Worm (Caenorhabditis elegans): Measurements from ENCODE around the gene evl-20.
"Not testable (repeated sequence)": the region's sequence is repeated elsewhere in the genome, so short reads cannot be mapped to it uniquely, and the experiment has no call there.

The evl-20 gene

DNA sequence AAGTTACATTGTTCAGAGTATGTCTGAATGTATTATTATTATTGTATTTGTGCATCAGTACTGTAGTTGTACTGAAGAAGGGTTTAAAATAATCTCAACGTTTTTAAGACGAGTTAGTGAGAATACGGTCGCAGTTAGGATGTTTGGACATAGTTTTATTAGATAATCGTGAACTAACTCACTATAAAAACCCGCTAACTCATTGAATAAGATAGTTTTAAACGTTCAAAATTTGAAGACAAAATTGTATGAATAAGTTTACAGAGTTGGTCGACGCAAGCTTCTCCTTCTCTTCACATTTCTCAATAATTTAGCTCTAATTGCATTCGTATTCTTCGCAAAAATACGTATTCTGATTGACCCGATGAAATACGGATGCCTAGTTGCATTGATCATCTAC lies 25.1 kb upstream of the evl-20 start:
- no peak for TF ChIP-seq W03F9.2 (tag; optimal IDR thresholded peaks at IDR 0.05)
- TF ChIP-seq him-1 (tag; optimal IDR thresholded peaks at IDR 0.05), result no peak
- no peak for TF ChIP-seq dao-5 (tag; optimal IDR thresholded peaks at IDR 0.05)

DNA sequence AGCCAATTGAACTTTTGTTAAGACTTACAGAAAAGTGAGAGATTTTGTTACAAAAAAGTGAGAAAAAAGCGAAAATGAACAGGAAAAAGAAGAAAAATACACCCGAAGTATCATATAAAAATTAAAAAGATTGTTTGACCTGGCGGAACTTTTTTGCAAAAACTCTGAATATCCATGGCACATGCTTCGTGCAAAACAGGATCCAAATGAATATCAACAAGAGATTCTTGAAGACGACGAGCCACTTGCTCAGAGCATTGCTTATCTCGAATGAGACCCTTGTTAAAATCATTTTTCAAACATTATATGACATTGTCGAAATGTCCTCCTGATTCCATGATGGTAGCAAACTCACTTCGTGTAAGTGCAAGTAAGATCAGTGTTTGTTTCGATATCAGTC lies 24.3 kb upstream of the evl-20 start, which contains the start of gene F14E5.8:
Gene F14E5.8 (plus strand): TSS at position 301 of the 400 bp plus-strand sequence.
- TF ChIP-seq W03F9.2, dao-5, him-1 (tag; optimal IDR thresholded peaks at IDR 0.05): not testable (repeated sequence)

DNA sequence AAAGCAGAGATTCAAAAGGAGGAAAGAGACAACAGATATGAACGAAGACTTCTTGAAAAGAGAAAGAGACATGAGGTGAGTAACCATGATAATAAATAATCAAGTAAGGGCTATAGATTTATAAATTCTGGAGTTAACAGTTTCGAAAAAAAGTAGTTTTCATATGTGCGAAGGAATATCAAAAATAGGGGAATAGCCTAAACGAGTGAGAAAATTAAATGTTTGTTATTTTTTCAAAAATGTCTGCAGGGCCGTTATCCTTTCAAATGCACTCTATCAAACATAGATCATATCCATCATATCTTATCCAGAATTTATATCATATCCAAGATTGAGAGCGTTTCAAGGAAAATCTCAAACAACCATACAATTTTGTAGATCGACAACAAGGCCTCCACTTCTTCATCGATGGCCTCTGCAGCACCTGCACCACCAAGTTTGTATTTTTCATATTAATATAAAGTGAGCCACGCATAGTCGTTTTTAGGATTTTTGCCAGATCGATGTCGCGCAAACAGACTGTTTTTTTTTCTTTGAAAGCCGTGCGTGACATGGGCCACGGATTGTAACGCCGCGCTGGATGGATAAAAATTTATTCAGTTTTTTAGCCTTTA lies 23.2 kb upstream of the evl-20 start:
- TF ChIP-seq W03F9.2 (tag; optimal IDR thresholded peaks at IDR 0.05) (no peak), him-1 (tag; optimal IDR thresholded peaks at IDR 0.05) (no peak), dao-5 (tag; optimal IDR thresholded peaks at IDR 0.05) (no peak)

DNA sequence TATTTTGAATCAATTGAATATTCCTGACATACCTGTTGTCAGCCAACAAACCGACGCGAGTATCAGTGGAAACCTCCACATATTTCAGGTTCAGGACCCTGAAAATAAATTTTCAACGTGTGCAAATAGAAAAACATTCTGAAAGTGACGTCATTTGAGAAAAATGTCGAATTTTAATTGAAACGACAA lies 15.5 kb upstream of the evl-20 start, which contains the start of gene F14E5.2:
Gene F14E5.2 (minus strand): TSS at position 101 of the 189 bp plus-strand sequence.
- TF ChIP-seq W03F9.2 (tag; optimal IDR thresholded peaks at IDR 0.05) (no peak), dao-5 (tag; optimal IDR thresholded peaks at IDR 0.05) (no peak), him-1 (tag; optimal IDR thresholded peaks at IDR 0.05) (no peak)

DNA sequence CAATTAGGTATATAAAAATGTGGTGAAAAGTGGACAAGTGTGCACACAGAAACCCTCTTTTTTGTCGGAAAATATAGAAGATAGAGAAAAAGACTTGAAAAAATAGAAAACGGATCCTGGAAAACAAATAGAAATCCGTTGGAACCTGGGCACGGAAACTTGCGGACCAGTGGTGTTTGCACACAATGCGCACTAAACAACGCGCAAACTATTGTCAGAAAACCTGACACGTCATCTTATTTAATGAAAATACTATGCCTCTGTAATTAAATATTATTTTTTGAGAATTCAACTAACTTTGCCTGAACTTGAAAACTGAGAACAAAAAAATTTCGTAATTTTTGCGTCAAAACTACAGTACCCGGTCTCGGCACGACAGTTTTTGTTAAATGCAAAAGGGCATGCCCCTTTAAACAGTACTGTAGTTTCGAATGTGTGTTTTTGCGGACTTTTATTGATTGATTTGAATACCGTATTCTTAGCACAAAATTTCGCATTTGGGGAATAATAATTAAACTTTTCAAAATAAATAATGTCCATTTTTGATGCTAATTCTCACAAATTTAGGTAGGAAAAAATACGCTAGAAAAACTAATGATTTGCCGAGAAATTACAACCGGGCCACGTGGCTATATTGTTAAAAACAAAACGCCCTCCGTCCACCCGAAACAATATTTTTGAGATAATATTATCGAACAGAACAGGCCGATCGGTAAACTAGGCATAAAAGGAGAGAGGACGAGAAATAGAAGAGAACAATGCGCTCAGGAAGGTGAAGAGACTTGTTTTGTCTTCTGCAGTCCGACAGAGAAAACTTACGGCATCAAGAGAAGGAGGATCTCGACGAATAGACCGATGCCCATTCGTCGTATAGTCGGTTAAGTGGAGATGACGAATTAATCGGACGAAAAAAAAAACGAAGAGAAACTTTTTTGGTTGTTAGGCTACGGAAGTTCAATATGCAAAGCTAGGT lies 14.9 kb upstream of the evl-20 start:
- TF ChIP-seq him-1 (tag; optimal IDR thresholded peaks at IDR 0.05) (no peak), dao-5 (tag; optimal IDR thresholded peaks at IDR 0.05) (no peak), W03F9.2 (tag; optimal IDR thresholded peaks at IDR 0.05) (peak; percentile 31)

DNA sequence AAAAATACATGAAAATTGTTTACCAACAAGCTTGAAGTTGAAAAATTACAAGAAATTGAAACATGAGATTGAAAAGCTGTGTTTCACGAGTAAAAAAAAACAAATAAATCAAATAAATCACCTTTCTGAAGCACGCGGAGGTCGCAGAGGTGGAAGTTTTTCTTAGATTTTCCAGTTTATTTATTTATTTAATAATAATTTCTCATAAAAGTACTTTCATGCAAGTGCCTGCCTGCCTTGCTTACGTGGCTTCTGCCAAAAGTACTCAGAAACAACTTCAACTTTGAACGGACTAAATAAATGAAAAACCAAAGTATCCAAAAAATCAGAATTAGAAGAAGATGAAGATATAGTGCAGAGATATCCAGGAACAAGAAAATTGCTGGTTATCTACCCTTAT lies 12.2 kb upstream of the evl-20 start, which contains the start of gene acp-2:
Gene acp-2 (minus strand): TSS at position 101 of the 400 bp plus-strand sequence.
- no peak for TF ChIP-seq dao-5 (tag; optimal IDR thresholded peaks at IDR 0.05)
- TF ChIP-seq W03F9.2 (tag; optimal IDR thresholded peaks at IDR 0.05), result no peak
- no peak for TF ChIP-seq him-1 (tag; optimal IDR thresholded peaks at IDR 0.05)

DNA sequence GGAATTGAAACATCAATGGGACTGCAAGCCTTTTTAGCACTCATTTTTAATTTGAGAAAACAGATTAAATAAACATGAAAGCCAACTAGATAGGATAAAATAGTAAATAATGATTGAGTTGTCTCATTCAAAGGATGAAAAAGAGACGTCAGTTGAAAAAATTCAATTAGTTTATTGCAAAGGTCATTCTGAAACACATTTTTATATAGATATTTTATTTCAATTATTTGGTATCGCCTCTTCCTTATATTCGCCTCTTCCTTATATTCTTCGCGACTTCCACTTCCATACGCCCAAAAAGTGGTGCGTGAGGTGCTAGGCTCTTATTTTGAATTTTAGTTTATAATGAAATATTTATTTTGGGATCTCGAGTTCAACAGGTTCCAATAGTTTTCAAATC lies 9.1 kb upstream of the evl-20 start, which contains the start of gene acp-4:
Gene acp-4 (minus strand): TSS at position 101 of the 400 bp plus-strand sequence.
- no peak for TF ChIP-seq W03F9.2 (tag; optimal IDR thresholded peaks at IDR 0.05)
- no peak for TF ChIP-seq dao-5 (tag; optimal IDR thresholded peaks at IDR 0.05)
- no peak for TF ChIP-seq him-1 (tag; optimal IDR thresholded peaks at IDR 0.05)

DNA sequence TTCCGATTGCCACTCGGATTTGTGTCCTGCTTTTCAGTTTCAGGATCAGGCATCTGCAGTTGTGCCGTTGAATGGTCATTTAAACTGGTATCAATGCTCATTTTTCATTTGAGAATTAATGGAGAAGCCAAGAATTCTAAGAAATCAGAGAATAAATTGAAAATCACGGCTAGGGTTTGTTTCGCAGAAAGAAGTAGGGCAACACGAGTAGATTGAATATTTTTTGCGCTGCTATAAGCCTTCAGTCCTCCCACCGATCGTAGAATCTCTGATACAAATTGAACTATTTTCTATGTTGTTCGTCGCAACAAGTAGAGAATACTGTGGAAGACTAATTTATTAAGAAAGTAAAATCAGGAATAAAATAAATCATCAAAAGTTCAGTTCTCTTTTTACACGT lies 7.1 kb upstream of the evl-20 start, which contains the start of gene acp-3:
Gene acp-3 (minus strand): TSS at position 101 of the 400 bp plus-strand sequence.
- TF ChIP-seq dao-5 (tag; optimal IDR thresholded peaks at IDR 0.05) (no peak), him-1 (tag; optimal IDR thresholded peaks at IDR 0.05) (no peak), W03F9.2 (tag; optimal IDR thresholded peaks at IDR 0.05) (no peak)

DNA sequence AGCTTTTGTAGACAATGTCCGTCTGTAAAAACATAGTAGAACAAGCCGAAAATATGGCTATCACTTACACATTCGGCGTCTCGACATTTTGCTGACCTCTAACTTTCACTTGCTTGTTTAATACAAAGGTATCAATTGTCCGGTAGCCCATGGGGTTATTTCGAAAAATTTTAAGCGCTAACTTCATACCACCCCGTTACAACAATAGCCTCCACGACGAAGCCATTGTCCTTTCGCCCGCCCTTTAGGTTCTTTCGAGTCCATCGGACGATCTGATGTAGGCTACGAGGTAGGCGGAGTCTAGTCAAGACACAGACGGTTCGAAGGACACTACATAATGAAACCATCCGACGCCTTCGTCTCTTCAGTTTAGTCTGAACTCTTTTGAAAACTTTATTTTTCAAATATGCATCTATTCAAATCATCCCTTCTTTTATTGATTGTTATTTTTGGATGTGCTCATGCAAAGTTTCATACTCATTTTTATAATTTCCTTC lies 5.3 kb upstream of the evl-20 start, which contains the start of gene lips-10:
Gene lips-10 (plus strand): TSS at position 378 of the 497 bp plus-strand sequence.
- no peak for TF ChIP-seq W03F9.2 (tag; optimal IDR thresholded peaks at IDR 0.05)
- no peak for TF ChIP-seq dao-5 (tag; optimal IDR thresholded peaks at IDR 0.05)
- TF ChIP-seq him-1 (tag; optimal IDR thresholded peaks at IDR 0.05), result no peak

DNA sequence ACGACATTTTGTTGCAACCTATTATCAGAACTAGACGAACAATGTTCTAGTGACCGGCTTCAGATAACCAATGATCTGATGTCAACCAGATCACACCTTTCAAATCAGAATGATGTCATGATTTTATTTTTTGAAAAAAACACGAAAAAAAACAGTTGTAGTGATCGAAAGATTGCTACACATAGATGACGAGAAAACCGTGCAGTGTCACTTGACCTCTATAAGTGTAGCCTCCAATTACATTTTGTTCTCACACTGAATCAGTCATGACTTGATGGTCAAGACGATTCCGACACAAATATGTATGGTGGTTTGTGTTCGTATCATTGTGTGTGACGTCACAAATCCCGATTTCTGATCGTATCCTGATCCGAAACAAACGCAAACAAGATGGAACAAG lies 4.0 kb upstream of the evl-20 start:
- TF ChIP-seq W03F9.2 (tag; optimal IDR thresholded peaks at IDR 0.05) (no peak), him-1 (tag; optimal IDR thresholded peaks at IDR 0.05) (no peak), dao-5 (tag; optimal IDR thresholded peaks at IDR 0.05) (no peak)

DNA sequence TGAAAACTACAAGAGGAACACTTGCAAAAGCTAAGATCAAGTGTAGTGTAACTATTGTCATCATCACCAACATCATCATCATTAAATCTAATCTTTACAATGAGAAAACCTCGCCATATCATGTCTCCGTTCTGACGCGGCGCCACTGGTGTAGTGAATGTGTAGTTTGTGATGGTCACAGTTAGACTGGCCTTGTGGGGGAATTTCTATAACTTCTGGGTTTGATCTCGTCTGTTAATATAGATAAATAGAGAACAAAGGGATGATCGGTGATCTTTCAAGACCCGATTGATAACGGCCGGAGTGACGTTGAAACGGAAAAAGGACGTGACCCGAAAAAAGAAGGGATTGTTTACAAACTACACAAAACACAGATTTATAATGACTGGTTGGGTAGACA lies 3.3 kb upstream of the evl-20 start:
- no peak for TF ChIP-seq him-1 (tag; optimal IDR thresholded peaks at IDR 0.05)

DNA sequence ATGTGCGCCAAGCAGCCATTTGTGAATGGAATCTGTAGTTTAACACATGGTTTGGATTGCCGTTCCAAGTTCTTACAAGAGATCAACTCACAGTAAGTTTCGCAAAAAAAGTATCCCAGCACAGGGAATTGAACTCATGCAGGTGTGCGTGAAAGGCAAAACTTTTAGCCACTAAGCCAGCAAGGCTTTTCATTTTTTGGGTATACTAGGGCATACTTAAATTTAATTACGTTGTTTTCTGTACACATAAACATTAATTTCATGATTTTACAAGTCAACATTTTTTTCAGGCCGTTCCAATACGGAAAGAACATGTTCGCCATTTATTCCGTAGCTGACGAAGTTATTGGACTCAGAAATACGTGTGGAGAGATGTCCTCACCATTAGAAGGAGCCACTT lies 2.6 kb upstream of the evl-20 start:
- TF ChIP-seq him-1 (tag; optimal IDR thresholded peaks at IDR 0.05), result no peak
- TF ChIP-seq dao-5 (tag; optimal IDR thresholded peaks at IDR 0.05), result peak; percentile 86

DNA sequence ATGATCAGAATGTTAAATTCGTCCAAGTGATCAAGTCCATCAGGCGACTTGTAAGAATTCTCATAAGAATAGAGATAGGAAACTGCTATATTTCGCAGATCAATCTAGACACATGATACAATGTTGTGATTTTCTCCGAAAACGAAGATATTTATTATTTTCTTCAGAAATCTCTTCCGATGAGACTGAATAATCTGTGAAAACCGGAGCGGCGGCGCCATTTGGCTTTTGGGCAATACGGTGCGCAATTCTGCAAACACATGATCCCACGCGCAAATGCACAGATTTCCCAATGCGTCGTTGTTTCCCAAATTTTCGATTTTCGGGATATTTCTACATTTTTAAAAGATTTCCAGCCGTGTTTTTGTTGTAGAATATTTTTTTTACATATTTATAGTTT lies 1.9 kb upstream of the evl-20 start:
- TF ChIP-seq W03F9.2 (tag; optimal IDR thresholded peaks at IDR 0.05), result peak; percentile 63
- no peak for TF ChIP-seq him-1 (tag; optimal IDR thresholded peaks at IDR 0.05)
- TF ChIP-seq dao-5 (tag; optimal IDR thresholded peaks at IDR 0.05), result no peak

DNA sequence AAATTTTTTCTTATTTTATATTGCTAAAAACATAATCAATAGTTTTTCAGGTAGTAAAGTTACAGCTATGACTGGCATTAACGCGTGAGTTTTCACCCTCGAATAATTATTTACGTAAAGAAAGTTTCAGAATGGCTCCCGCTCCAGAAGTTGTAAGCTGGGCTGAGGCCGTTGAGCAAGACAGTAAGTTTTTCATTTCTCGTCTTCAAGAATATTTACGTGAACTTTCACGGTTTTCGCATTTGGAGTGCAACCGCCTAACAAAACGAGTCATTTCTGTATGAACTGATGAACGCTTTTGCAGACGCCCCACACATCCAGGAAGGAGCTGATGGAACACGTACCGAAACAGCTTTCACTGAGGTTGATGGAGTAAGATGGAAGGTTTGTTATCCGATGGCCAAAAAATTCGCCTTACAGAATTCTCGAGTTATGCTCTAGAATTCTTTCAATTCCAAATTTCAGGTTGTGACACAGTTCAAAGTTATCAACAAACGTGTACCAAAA lies 1.3 kb upstream of the evl-20 start, which contains the start of gene eif-3.G:
Gene eif-3.G (plus strand): TSS at position 51 of the 507 bp plus-strand sequence.
- TF ChIP-seq him-1 (tag; optimal IDR thresholded peaks at IDR 0.05) (no peak), dao-5 (tag; optimal IDR thresholded peaks at IDR 0.05) (no peak), W03F9.2 (tag; optimal IDR thresholded peaks at IDR 0.05) (no peak)
